Worm (Caenorhabditis elegans): ENCODE data around the gene ptc-1.

ce11 chrII:7948278-7948677 is 55.3 kb downstream of the ptc-1 start:
- no peak for TF ChIP-seq egl-5 (tag; optimal IDR thresholded peaks at IDR 0.05)
- TF ChIP-seq elt-1 (tag; optimal IDR thresholded peaks at IDR 0.05) = no peak
- no peak for TF ChIP-seq nhr-77 (tag; optimal IDR thresholded peaks at IDR 0.05)
- no peak for TF ChIP-seq pha-4 (tag; optimal IDR thresholded peaks at IDR 0.05)

Measured in whole organism, L3 larva.